Worm (Caenorhabditis elegans) whole organism, L1 larva: ENCODE data around the gene clec-171.

Experiments used
- ama-1 ChIP-seq: fragments of 150-350 bp; optimal IDR thresholded peaks from 2 replicates; lab custom pipeline; 2014
- ceh-82 ChIP-seq, 3 experiments: fragments of 150-350 bp in 1 of 3; sonication (generic microtip) in 2 of 3; optimal IDR thresholded peaks; 2 replicates each; lab custom pipeline; 2014 to 2017; ENCODE audit warnings: missing biosample characterization in 3 of 3, missing genetic modification characterization in 3 of 3
- elt-2 ChIP-seq: sonication (generic microtip); optimal IDR thresholded peaks from 2 replicates; lab custom pipeline; 2016; ENCODE audit warnings: missing genetic modification characterization, mild to moderate bottlenecking, inconsistent platforms, missing compliant biosample characterization, missing genetic modification reagents
- lin-13 ChIP-seq: fragments of 150-350 bp; optimal IDR thresholded peaks from 2 replicates; lab custom pipeline; 2014; ENCODE audit warnings: missing biosample characterization, missing genetic modification reagents, missing genetic modification characterization
- lin-39 ChIP-seq: fragments of 150-350 bp; optimal IDR thresholded peaks from 2 replicates; lab custom pipeline; 2014; ENCODE audit warnings: missing biosample characterization, missing genetic modification reagents, missing genetic modification characterization
- nhr-19 ChIP-seq: fragments of 200-800 bp; sonication (Bioruptor generic); conservative IDR thresholded peaks from 2 replicates; pipeline ENCODE4 v1.3.6; 2022; ENCODE audit warnings: missing genetic modification characterization, missing compliant biosample characterization
- nhr-28 ChIP-seq: fragments of 150-350 bp; optimal IDR thresholded peaks from 2 replicates; lab custom pipeline; 2014; ENCODE audit warnings: missing biosample characterization, missing genetic modification characterization
- nhr-76 ChIP-seq: sonication (generic microtip); optimal IDR thresholded peaks from 2 replicates; lab custom pipeline; 2017; ENCODE audit warnings: missing biosample characterization, missing genetic modification characterization
- pqm-1 ChIP-seq: sonication (generic microtip); optimal IDR thresholded peaks from 3 replicates; lab custom pipeline; 2017; ENCODE audit warnings: missing biosample characterization, missing genetic modification characterization
- rnt-1 ChIP-seq: sonication (generic microtip); optimal IDR thresholded peaks from 2 replicates; lab custom pipeline; 2016; ENCODE audit warnings: mild to moderate bottlenecking, missing genetic modification characterization, moderate library complexity, missing compliant biosample characterization

DNA sequence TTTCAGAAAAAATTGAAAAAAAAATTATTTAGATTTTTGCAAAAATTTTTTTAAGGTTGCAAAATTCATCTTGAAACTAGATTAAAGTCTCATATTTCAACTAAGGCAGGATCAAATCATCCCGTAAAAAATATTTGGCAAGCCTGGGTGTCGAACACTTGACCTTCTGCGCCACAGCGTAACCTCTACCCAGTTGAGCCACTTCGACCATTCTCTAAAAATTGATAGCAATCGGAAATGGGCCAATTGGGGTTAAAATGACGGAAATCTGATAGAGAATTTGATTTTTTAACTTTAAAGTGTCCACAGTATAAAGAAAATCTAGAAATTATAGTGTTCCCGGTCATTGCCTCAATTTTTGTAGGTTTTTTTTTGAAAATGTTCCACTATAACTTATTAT lies 37.1 kb downstream of the clec-171 start:
- TF ChIP-seq nhr-19: no peak
- no peak for TF ChIP-seq elt-2 (tag; lab: Kevin White, UChicago)
- TF ChIP-seq nhr-76 (tag; lab: Kevin White, UChicago): no peak
- TF ChIP-seq pqm-1 (tag; lab: Kevin White, UChicago): no peak
- TF ChIP-seq ceh-82 (tag; optimal IDR thresholded peaks at IDR 0.05; lab: Kevin White, UChicago): no peak
- no peak for TF ChIP-seq ama-1 (lab: Kevin White, UChicago)
- TF ChIP-seq nhr-28 (tag; lab: Kevin White, UChicago): no peak
- TF ChIP-seq lin-13 (GFP tag; lab: Kevin White, UChicago): no peak
- TF ChIP-seq rnt-1: no peak
- TF ChIP-seq lin-39: no peak
